Fruit fly (Drosophila melanogaster): ENCODE measurements around the gene Naa20B.

Gene Naa20B

dm6 chr2L:13286456-13286855 is 29.2 kb downstream of the Naa20B start, which contains the start of the genes Drep4 and Uvrag (continued):
- 0 out of 3 replicates have a peak, but pooled peaks have one; percentile 14 for TF ChIP-seq CG34422 (GFP tag; IDR thresholded peaks at IDR 0.05)
- no peak for TF ChIP-seq CG2199 (GFP tag; IDR thresholded peaks at IDR 0.05)
- peak; percentile 52 for TF ChIP-seq Fer3 (tag; optimal IDR thresholded peaks at IDR 0.05)
- peak; percentile 62 for TF ChIP-seq Fer2 (tag; optimal IDR thresholded peaks at IDR 0.05)
- no peak for TF ChIP-seq CG17802 (tag; optimal IDR thresholded peaks at IDR 0.05)
- peak; percentile 30; the same call in 1 of the 2 replicates for TF ChIP-seq CG32767 (GFP tag; IDR thresholded peaks at IDR 0.05)
- TF ChIP-seq Sox102F (GFP tag; optimal IDR thresholded peaks at IDR 0.05) = peak; percentile 64
- TF ChIP-seq az2 (GFP tag; optimal IDR thresholded peaks at IDR 0.05) = peak; percentile 60
- TF ChIP-seq CG7357 (GFP tag; IDR thresholded peaks at IDR 0.05) = 0 out of 3 replicates have a peak, but pooled peaks have one; percentile 22
- TF ChIP-seq nmo (GFP tag; optimal IDR thresholded peaks at IDR 0.05) = peak; percentile 80
- TF ChIP-seq TFAM (GFP tag; optimal IDR thresholded peaks at IDR 0.05) = no peak
- TF ChIP-seq CG12299 (tag; optimal IDR thresholded peaks at IDR 0.05) = peak; percentile 59
- TF ChIP-seq trem (tag; optimal IDR thresholded peaks at IDR 0.05) = peak; percentile 67
- peak; percentile 72 for TF ChIP-seq CG4424 (GFP tag; optimal IDR thresholded peaks at IDR 0.05)
- TF ChIP-seq CG6689 (GFP tag; IDR thresholded peaks at IDR 0.05) = peak; percentile 31; the same call in 1 of the 2 replicates
- TF ChIP-seq sima (GFP tag; optimal IDR thresholded peaks at IDR 0.05) = no peak
- no peak; the same call in 2 of the 3 replicates for TF ChIP-seq knrl (GFP tag; IDR thresholded peaks at IDR 0.05; ENCODE audit: partially characterized antibody)
- TF ChIP-seq row (GFP tag; IDR thresholded peaks at IDR 0.05) = peak; percentile 90
- TF ChIP-seq CG7372 (GFP tag; IDR thresholded peaks at IDR 0.05) = peak; percentile 38; the same call in 1 of the 2 replicates
- peak; percentile 73 for TF ChIP-seq CG14710 (tag; optimal IDR thresholded peaks at IDR 0.05)
- peak; percentile 64 for TF ChIP-seq tin (GFP tag; optimal IDR thresholded peaks at IDR 0.05)
- 0 out of 2 replicates have a peak, but pooled peaks have one; percentile 57 for TF ChIP-seq ranshi (GFP tag; IDR thresholded peaks at IDR 0.05)
- TF ChIP-seq CG10979 (tag; optimal IDR thresholded peaks at IDR 0.05) = peak; percentile 68
- peak; percentile 51 for TF ChIP-seq cato (GFP tag; optimal IDR thresholded peaks at IDR 0.05; ENCODE audit: borderline replicate concordance)
- TF ChIP-seq CG1529 (GFP tag; optimal IDR thresholded peaks at IDR 0.05) = no peak
- peak; percentile 19 for TF ChIP-seq CG10462 (GFP tag; optimal IDR thresholded peaks at IDR 0.05)
- peak; percentile 78 for TF ChIP-seq Hr3 (GFP tag; optimal IDR thresholded peaks at IDR 0.05)
- peak; percentile 35 for TF ChIP-seq Lhr (GFP tag; optimal IDR thresholded peaks at IDR 0.05)
- 0 out of 3 replicates have a peak, but pooled peaks have one; percentile 37 for TF ChIP-seq CG11093 (GFP tag; IDR thresholded peaks at IDR 0.05)
- peak; percentile 75 for TF ChIP-seq Sox100B (GFP tag; optimal IDR thresholded peaks at IDR 0.05)
- TF ChIP-seq slou (GFP tag; optimal IDR thresholded peaks at IDR 0.05) = peak; percentile 57
- peak in 1 of 2 experiments; percentile 59 for TF ChIP-seq bsh (GFP tag; optimal IDR thresholded peaks at IDR 0.05)
- TF ChIP-seq CG17385 (GFP tag; optimal IDR thresholded peaks at IDR 0.05) = peak; percentile 51
- no peak for TF ChIP-seq HLHmδ (GFP tag; optimal IDR thresholded peaks at IDR 0.05)
- TF ChIP-seq bcd (GFP tag; optimal IDR thresholded peaks at IDR 0.05) = no peak
- peak; percentile 16 for TF ChIP-seq mam (GFP tag; optimal IDR thresholded peaks at IDR 0.05)
- no peak for TF ChIP-seq chm (GFP tag; IDR thresholded peaks at IDR 0.05)
- TF ChIP-seq sug (tag; optimal IDR thresholded peaks at IDR 0.05) = no peak
- TF ChIP-seq psq (GFP tag; optimal IDR thresholded peaks at IDR 0.05) = peak; percentile 44
- no peak for TF ChIP-seq ap (GFP tag; IDR thresholded peaks at IDR 0.05)
- TF ChIP-seq gem (tag; optimal IDR thresholded peaks at IDR 0.05) = peak; percentile 86
- no peak for TF ChIP-seq dan (GFP tag; IDR thresholded peaks at IDR 0.05)
- no peak for TF ChIP-seq CG8924 (tag; optimal IDR thresholded peaks at IDR 0.05)
- TF ChIP-seq MBD-R2 (GFP tag; IDR thresholded peaks at IDR 0.05) = peak; percentile 72
- TF ChIP-seq lilli (GFP tag; optimal IDR thresholded peaks at IDR 0.05) = peak; percentile 50
- TF ChIP-seq ems (GFP tag; optimal IDR thresholded peaks at IDR 0.05) = no peak
- TF ChIP-seq ken (GFP tag; IDR thresholded peaks at IDR 0.05) = 0 out of 3 replicates have a peak, but pooled peaks have one; percentile 34

Measured in whole organism, embryonic.